Worm (Caenorhabditis elegans) whole organism, midembryonic: Measurements from ENCODE around the gene lin-46.

Experiments used
- T22C8.4 ChIP-seq: fragments of 200-800 bp; sonication (Bioruptor generic); IDR thresholded peaks from 2 replicates; pipeline ENCODE4 v1.3.6; 2022; ENCODE audit warnings: missing genetic modification characterization, missing compliant biosample characterization
- flt-1 ChIP-seq: fragments of 200-800 bp; sonication (Bioruptor generic); IDR thresholded peaks from 2 replicates; pipeline ENCODE4 v1.3.6; 2022; ENCODE audit warnings: missing genetic modification characterization, missing compliant biosample characterization
- ref-1 ChIP-seq: fragments of 200-800 bp; sonication (Bioruptor generic); conservative IDR thresholded peaks from 2 replicates; pipeline ENCODE4 v1.3.6; 2022; ENCODE audit warnings: missing genetic modification reagents, missing genetic modification characterization, missing compliant biosample characterization
- tab-1 ChIP-seq: fragments of 200-800 bp; sonication (Bioruptor generic); IDR thresholded peaks from 2 replicates; pipeline ENCODE4 v1.3.6; 2022; ENCODE audit warnings: missing genetic modification characterization, missing compliant biosample characterization

- no peak for TF ChIP-seq tab-1
- no peak for TF ChIP-seq T22C8.4 (GFP tag; lab: Robert Waterston, UW)
- TF ChIP-seq ref-1 (GFP tag; lab: Robert Waterston, UW): no peak
- no peak for TF ChIP-seq flt-1 (GFP tag; lab: Robert Waterston, UW)
These were observed 5.5 kb upstream of the lin-46 start, which contains the start of gene hrg-9 for ce11 chrV:12963192-12963591.
